Fruit fly (Drosophila melanogaster): Measurements from ENCODE around the gene Sf3a1.

The Sf3a1 gene

DNA sequence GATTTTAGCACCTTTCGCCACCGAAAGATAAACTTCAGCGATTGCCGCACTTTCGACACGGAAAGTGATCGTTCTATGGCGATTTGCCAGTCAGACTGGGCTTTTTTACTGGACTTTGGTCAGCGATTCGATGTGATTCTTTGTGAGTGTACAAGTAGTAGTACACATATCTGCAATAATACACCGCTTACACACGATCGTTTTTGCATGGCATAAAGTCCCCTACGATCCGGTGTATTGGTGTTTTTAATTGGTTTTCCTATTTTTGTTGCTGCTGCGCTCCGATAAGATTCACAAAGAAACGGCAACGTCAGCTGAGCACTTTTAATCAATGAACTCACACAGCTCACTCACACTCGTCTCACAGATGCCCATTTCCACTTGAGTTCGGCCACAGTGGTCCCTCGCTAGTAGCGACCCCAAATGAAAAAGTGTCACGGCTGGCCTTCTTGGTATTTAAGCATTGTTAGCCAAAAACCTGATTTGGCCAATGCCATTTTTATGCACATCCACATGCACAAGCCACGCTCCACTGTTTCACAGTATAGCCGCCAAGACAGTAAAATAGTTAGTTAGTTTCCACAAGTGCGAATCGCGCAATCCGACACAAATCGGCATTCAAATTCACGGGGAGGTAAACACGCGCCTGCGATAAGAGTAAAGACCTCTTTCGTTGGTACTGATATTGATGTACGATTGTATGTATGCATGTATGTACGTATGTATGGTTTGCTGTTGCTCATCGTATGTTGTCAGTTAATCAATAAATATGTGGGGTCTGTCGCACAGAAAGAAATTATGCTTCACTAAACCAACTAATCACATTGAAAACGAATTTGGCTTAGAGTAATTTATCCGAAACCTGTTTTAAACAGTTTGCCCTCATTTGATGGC, 15.7 kb downstream of the Sf3a1 start (continued):
- peak; percentile 88 for TF ChIP-seq Sox102F (GFP tag; optimal IDR thresholded peaks at IDR 0.05)
- peak; percentile 97 for TF ChIP-seq svp (GFP tag)
- TF ChIP-seq Smox (GFP tag; optimal IDR thresholded peaks at IDR 0.05) = peak; percentile 87
- TF ChIP-seq fd85E (GFP tag; optimal IDR thresholded peaks at IDR 0.05) = peak; percentile 20
- peak; percentile 91 for TF ChIP-seq cyc (GFP tag; optimal IDR thresholded peaks at IDR 0.05)
- peak; percentile 87 for TF ChIP-seq vri (GFP tag; optimal IDR thresholded peaks at IDR 0.05)
- peak; percentile 82 for TF ChIP-seq Hr38 (GFP tag; optimal IDR thresholded peaks at IDR 0.05)
- peak; percentile 93 for TF ChIP-seq CG31627 (GFP tag; optimal IDR thresholded peaks at IDR 0.05)
- TF ChIP-seq fkh (GFP tag; optimal IDR thresholded peaks at IDR 0.05) = peak; percentile 91
- peak; percentile 92 for TF ChIP-seq Met (GFP tag; optimal IDR thresholded peaks at IDR 0.05)
- peak; percentile 85 for TF ChIP-seq CG10631 (GFP tag; optimal IDR thresholded peaks at IDR 0.05)
- peak; percentile 96 for TF ChIP-seq CG15336 (GFP tag; IDR thresholded peaks at IDR 0.05)
- TF ChIP-seq CG6808 (GFP tag; optimal IDR thresholded peaks at IDR 0.05) = peak; percentile 77
- peak; percentile 82 for TF ChIP-seq dsx (GFP tag; optimal IDR thresholded peaks at IDR 0.05; ENCODE audit: poor library complexity, severe bottlenecking)
- peak; percentile 92 for TF ChIP-seq esn (GFP tag; optimal IDR thresholded peaks at IDR 0.05)
- peak; percentile 72 to 85 for TF ChIP-seq ss (GFP tag; optimal IDR thresholded peaks at IDR 0.05)
- peak; percentile 83 for TF ChIP-seq CG34406 (GFP tag; optimal IDR thresholded peaks at IDR 0.05)

DNA sequence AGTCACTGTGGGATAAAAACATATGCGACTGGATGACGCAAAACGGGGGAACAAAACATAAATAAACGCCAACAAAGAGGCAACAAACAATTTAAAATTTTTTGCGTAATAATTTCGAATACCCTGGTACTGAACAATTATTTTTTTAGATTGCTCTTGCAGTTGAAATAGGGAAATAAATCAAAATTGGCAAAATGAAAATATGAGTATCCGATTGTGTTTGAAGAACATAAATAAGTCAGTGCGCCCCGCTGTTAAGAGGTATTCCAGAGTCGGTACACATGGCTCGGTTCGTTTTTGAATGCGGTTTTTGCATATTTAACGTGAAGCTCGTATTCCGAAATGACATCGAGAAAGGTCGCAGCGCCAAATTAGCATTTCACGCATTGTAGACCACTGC, 16.6 kb downstream of the Sf3a1 start:
- TF ChIP-seq CG1621 (tag; optimal IDR thresholded peaks at IDR 0.05) (no peak), dsx (GFP tag; optimal IDR thresholded peaks at IDR 0.05; ENCODE audit: poor library complexity, severe bottlenecking) (no peak), Ets96B (tag; optimal IDR thresholded peaks at IDR 0.05) (no peak), Lpt (GFP tag; optimal IDR thresholded peaks at IDR 0.05) (no peak), acj6 (GFP tag; optimal IDR thresholded peaks at IDR 0.05) (peak; percentile 50), pdm3 (GFP tag; optimal IDR thresholded peaks at IDR 0.05) (peak; percentile 8), eg (GFP tag; IDR thresholded peaks at IDR 0.05) (no peak), CG15336 (GFP tag; IDR thresholded peaks at IDR 0.05) (0 out of 2 replicates have a peak, but pooled peaks have one; percentile 16), CG8632 (GFP tag; optimal IDR thresholded peaks at IDR 0.05) (peak; percentile 17), CG6854 (GFP tag; optimal IDR thresholded peaks at IDR 0.05) (no peak), Hr39 (GFP tag; optimal IDR thresholded peaks at IDR 0.05) (peak; percentile 82), cyc (GFP tag; optimal IDR thresholded peaks at IDR 0.05) (peak; percentile 77), net (GFP tag; optimal IDR thresholded peaks at IDR 0.05) (no peak), fd85E (GFP tag; optimal IDR thresholded peaks at IDR 0.05) (no peak), Gug (GFP tag; IDR thresholded peaks at IDR 0.05) (no peak), Ets21C (GFP tag; optimal IDR thresholded peaks at IDR 0.05) (peak; percentile 56), CG3919 (GFP tag; optimal IDR thresholded peaks at IDR 0.05) (peak; percentile 12), CG10631 (GFP tag; optimal IDR thresholded peaks at IDR 0.05) (peak; percentile 5), Eip78C (GFP tag) (peak; percentile 70), CG11294 (GFP tag; IDR thresholded peaks at IDR 0.05) (no peak), Hr4 (GFP tag; optimal IDR thresholded peaks at IDR 0.05) (peak; percentile 1), fkh (GFP tag; optimal IDR thresholded peaks at IDR 0.05) (no peak), CG8119 (GFP tag; IDR thresholded peaks at IDR 0.05) (no peak), topi (GFP tag; optimal IDR thresholded peaks at IDR 0.05) (peak; percentile 73), CG31627 (GFP tag; optimal IDR thresholded peaks at IDR 0.05) (peak; percentile 81), Smox (GFP tag; optimal IDR thresholded peaks at IDR 0.05) (peak; percentile 70), CG4318 (GFP tag; optimal IDR thresholded peaks at IDR 0.05) (no peak), spab (GFP tag; optimal IDR thresholded peaks at IDR 0.05) (no peak), fd59A (GFP tag; optimal IDR thresholded peaks at IDR 0.05) (no peak), vri (GFP tag; optimal IDR thresholded peaks at IDR 0.05) (no peak), CG9139 (GFP tag; optimal IDR thresholded peaks at IDR 0.05) (no peak), CG34406 (GFP tag; optimal IDR thresholded peaks at IDR 0.05) (peak; percentile 19), Sox14 (GFP tag; optimal IDR thresholded peaks at IDR 0.05) (peak; percentile 52), CG6792 (GFP tag; optimal IDR thresholded peaks at IDR 0.05) (peak; percentile 41), Hr38 (GFP tag; optimal IDR thresholded peaks at IDR 0.05) (no peak), CG16779 (tag; optimal IDR thresholded peaks at IDR 0.05) (no peak), CG6808 (GFP tag; optimal IDR thresholded peaks at IDR 0.05) (no peak), svp (GFP tag) (peak; percentile 86), Eip75B (GFP tag; optimal IDR thresholded peaks at IDR 0.05) (peak; percentile 10), OdsH (GFP tag; optimal IDR thresholded peaks at IDR 0.05) (peak; percentile 32), esn (GFP tag; optimal IDR thresholded peaks at IDR 0.05) (peak; percentile 75), achi (GFP tag; optimal IDR thresholded peaks at IDR 0.05) (peak; percentile 13), CG10669 (GFP tag; optimal IDR thresholded peaks at IDR 0.05) (no peak), Met (GFP tag; optimal IDR thresholded peaks at IDR 0.05) (peak; percentile 43)
